Fruit fly (Drosophila melanogaster) whole organism, adult: Measurements from ENCODE around the gene Ser12.

Experiments used
- CG11617 ChIP-seq: fragments of 200-800 bp; sonication (Bioruptor generic); optimal IDR thresholded peaks from 2 replicates; lab custom pipeline; 2017; ENCODE audit warnings: mild to moderate bottlenecking, missing biosample characterization, missing genetic modification reagents, missing genetic modification characterization
- CG12768 ChIP-seq: fragments of 200-800 bp; sonication (Bioruptor generic); optimal IDR thresholded peaks from 2 replicates; lab custom pipeline; 2017; ENCODE audit warnings: missing biosample characterization, missing genetic modification characterization, mild to moderate bottlenecking, moderate library complexity, missing genetic modification reagents
- CG14711 ChIP-seq: fragments of 200-800 bp; sonication (Bioruptor generic); optimal IDR thresholded peaks from 2 replicates; lab custom pipeline; 2018; ENCODE audit warnings: missing biosample characterization, mild to moderate bottlenecking, missing genetic modification characterization, moderate library complexity
- CG1620 ChIP-seq: fragments of 200-800 bp; sonication (Bioruptor generic); optimal IDR thresholded peaks from 2 replicates; lab custom pipeline; 2016; ENCODE audit warnings: missing biosample characterization, missing genetic modification characterization
- CG33017 ChIP-seq: fragments of 200-800 bp; sonication (Bioruptor generic); optimal IDR thresholded peaks from 2 replicates; lab custom pipeline; 2018; ENCODE audit warnings: missing biosample characterization, mild to moderate bottlenecking, missing genetic modification characterization, moderate library complexity
- CG5204 ChIP-seq: fragments of 200-800 bp; sonication (Bioruptor generic); optimal IDR thresholded peaks from 2 replicates; lab custom pipeline; 2016; ENCODE audit warnings: missing biosample characterization, missing genetic modification characterization
- CG7045 ChIP-seq: fragments of 200-800 bp; sonication (Bioruptor generic); optimal IDR thresholded peaks from 2 replicates; lab custom pipeline; 2017; ENCODE audit warnings: missing biosample characterization, mild to moderate bottlenecking, missing genetic modification characterization
- CG7101 ChIP-seq: fragments of 200-800 bp; sonication (Bioruptor generic); optimal IDR thresholded peaks from 2 replicates; lab custom pipeline; 2018; ENCODE audit warnings: missing biosample characterization, mild to moderate bottlenecking, missing genetic modification characterization, moderate library complexity
- Clk ChIP-seq: fragments of 200-800 bp; sonication (Bioruptor generic); optimal IDR thresholded peaks from 2 replicates; lab custom pipeline; 2017; ENCODE audit warnings: missing biosample characterization, missing genetic modification characterization
- Crg-1 ChIP-seq: fragments of 200-800 bp; sonication (Bioruptor generic); optimal IDR thresholded peaks from 2 replicates; lab custom pipeline; 2016; ENCODE audit warnings: missing biosample characterization, missing genetic modification characterization
- Hr96 ChIP-seq: fragments of 200-800 bp; sonication (Bioruptor generic); optimal IDR thresholded peaks from 2 replicates; lab custom pipeline; 2016; ENCODE audit warnings: missing biosample characterization, missing genetic modification characterization
- Mnt ChIP-seq: fragments of 200-800 bp; sonication (Bioruptor generic); optimal IDR thresholded peaks from 2 replicates; lab custom pipeline; 2016; ENCODE audit warnings: missing biosample characterization, mild to moderate bottlenecking, missing genetic modification characterization
- bab1 ChIP-seq: fragments of 200-800 bp; sonication (Bioruptor generic); optimal IDR thresholded peaks from 3 replicates; lab custom pipeline; 2019; ENCODE audit warnings: missing biosample characterization, mild to moderate bottlenecking, missing genetic modification characterization, moderate library complexity
- cic ChIP-seq: fragments of 200-800 bp; sonication (Bioruptor generic); optimal IDR thresholded peaks from 2 replicates; lab custom pipeline; 2017; ENCODE audit warnings: missing biosample characterization, mild to moderate bottlenecking, missing genetic modification characterization, moderate library complexity
- cnc ChIP-seq, 2 experiments: fragments of >200 bp; optimal IDR thresholded peaks; 2 replicates each; lab custom pipeline; 2017
- kay ChIP-seq: fragments of 200-800 bp; sonication (Bioruptor generic); peaks from one replicate; lab custom pipeline; 2016; ENCODE audit warnings: missing biosample characterization, missing genetic modification characterization, borderline replicate concordance
- ovo ChIP-seq: fragments of 200-800 bp; sonication (Bioruptor generic); optimal IDR thresholded peaks from 2 replicates; lab custom pipeline; 2016; ENCODE audit warnings: missing biosample characterization, missing genetic modification characterization
- pad ChIP-seq: fragments of 200-800 bp; sonication (Bioruptor generic); optimal IDR thresholded peaks from 3 replicates; lab custom pipeline; 2017; ENCODE audit warnings: missing biosample characterization, missing genetic modification characterization, mild to moderate bottlenecking, moderate library complexity, missing genetic modification reagents
- tj ChIP-seq: fragments of 200-800 bp; sonication (Bioruptor generic); optimal IDR thresholded peaks from 3 replicates; lab custom pipeline; 2017; ENCODE audit warnings: missing biosample characterization, mild to moderate bottlenecking, missing genetic modification characterization, moderate library complexity
- toe ChIP-seq: fragments of 200-800 bp; sonication (Bioruptor generic); optimal IDR thresholded peaks from 2 replicates; lab custom pipeline; 2016; ENCODE audit warnings: missing biosample characterization, missing genetic modification characterization

The Ser12 gene

DNA sequence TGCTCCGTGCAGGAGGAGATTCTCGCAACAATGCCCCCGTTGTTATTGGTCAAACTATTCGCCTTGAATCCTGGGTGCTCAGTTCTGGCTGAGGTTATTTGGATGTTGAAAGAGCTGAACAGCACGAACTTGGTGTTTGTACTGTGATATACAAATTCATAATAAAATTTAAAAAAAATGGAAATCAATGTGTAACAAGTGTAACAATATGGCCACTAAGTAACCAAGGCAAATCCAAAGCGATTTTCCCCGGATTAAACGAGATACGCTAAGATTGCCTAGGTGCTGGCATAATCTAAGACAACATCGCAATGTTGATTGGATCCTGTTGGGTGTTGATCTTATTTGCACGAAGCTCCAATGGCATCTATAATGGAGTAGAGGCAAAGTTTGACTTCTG lies 33.8 kb upstream of the Ser12 start, which contains the start of gene CG4271:
CG4271 (plus strand) TSS at position 301 of the 400 bp plus-strand sequence.
- TF ChIP-seq CG33017 (tag; lab: Kevin White, UChicago) (no peak), Clk (no peak), CG14711 (no peak), pad (GFP tag; lab: Kevin White, UChicago) (no peak), cnc (optimal IDR thresholded peaks at IDR 0.05; lab: Kevin White, UChicago) (no peak), bab1 (no peak), toe (GFP tag; lab: Kevin White, UChicago) (no peak), Hr96 (GFP tag; lab: Kevin White, UChicago) (no peak), kay (GFP tag; lab: Kevin White, UChicago) (no peak), ovo (no peak), Mnt (GFP tag; lab: Kevin White, UChicago) (no peak), cic (GFP tag; lab: Kevin White, UChicago) (no peak), CG7101 (no peak)

DNA sequence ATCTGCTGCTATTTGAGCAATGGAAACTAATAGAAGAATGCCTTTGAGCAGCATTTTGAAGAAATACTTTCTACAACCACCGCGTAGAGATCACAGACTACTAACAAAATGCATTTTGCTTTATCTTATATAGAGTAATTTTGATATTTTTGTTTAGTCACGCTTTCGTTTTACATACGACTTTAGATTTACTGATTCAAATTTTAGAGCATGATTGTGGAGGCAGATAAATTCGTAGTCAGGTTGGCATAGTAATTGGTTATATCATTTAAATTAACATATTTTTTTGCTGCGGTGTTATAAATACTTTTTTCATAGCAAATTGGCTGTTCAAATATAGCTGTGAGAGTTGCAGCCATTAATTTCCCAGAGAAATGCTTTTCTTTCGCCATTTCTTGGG lies 18.0 kb upstream of the Ser12 start, which contains the start of gene CG17242:
CG17242 (minus strand) TSS at position 101 of the 400 bp plus-strand sequence.
- no peak for TF ChIP-seq CG33017 (tag; lab: Kevin White, UChicago)
- TF ChIP-seq CG5204 = no peak
- no peak for TF ChIP-seq bab1
- TF ChIP-seq CG14711 = no peak
- TF ChIP-seq Mnt (GFP tag; lab: Kevin White, UChicago) = no peak
- no peak for TF ChIP-seq Clk
- no peak for TF ChIP-seq CG1620 (GFP tag; lab: Kevin White, UChicago)
- no peak for TF ChIP-seq toe (GFP tag; lab: Kevin White, UChicago)
- no peak for TF ChIP-seq Hr96 (GFP tag; lab: Kevin White, UChicago)
- no peak for TF ChIP-seq CG7045
- no peak for TF ChIP-seq cic (GFP tag; lab: Kevin White, UChicago)
- no peak for TF ChIP-seq CG11617 (GFP tag; lab: Kevin White, UChicago)
- no peak for TF ChIP-seq CG12768 (GFP tag; lab: Kevin White, UChicago)
- TF ChIP-seq kay (GFP tag; lab: Kevin White, UChicago) = no peak
- no peak for TF ChIP-seq tj
- TF ChIP-seq CG7101 = no peak
- no peak for TF ChIP-seq ovo
- TF ChIP-seq cnc (optimal IDR thresholded peaks at IDR 0.05; lab: Kevin White, UChicago) = no peak
- no peak for TF ChIP-seq pad (GFP tag; lab: Kevin White, UChicago)

DNA sequence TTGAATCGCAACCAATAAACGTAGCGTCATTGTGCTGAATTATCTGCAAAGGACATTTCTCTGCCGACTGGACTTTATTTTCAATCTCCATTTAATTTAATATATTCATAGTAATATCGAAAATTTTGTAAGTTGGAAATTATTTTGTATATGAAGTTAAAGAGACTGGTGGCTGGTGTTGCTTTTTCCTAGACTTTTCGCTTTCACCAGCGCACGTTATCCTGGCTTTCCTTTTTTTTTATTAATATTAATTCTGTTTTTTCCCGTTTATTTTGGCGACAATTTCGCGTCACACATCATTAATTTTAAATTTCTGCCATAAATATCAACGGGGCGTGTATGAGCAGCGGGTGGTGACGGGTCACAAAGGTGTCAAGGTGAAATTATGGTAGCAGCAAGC lies 14.1 kb upstream of the Ser12 start, which contains the start of gene CG34049:
CG34049 (minus strand) TSS at position 101 of the 400 bp plus-strand sequence.
- TF ChIP-seq pad (GFP tag; lab: Kevin White, UChicago) (no peak), Clk (no peak), CG7045 (no peak), kay (GFP tag; lab: Kevin White, UChicago) (no peak), CG1620 (GFP tag; lab: Kevin White, UChicago) (no peak), toe (GFP tag; lab: Kevin White, UChicago) (no peak), Crg-1 (GFP tag; lab: Kevin White, UChicago) (no peak), Mnt (GFP tag; lab: Kevin White, UChicago) (no peak), CG5204 (no peak), ovo (no peak), CG14711 (no peak), Hr96 (GFP tag; lab: Kevin White, UChicago) (no peak), CG7101 (no peak), CG11617 (GFP tag; lab: Kevin White, UChicago) (no peak), CG33017 (tag; lab: Kevin White, UChicago) (no peak)

DNA sequence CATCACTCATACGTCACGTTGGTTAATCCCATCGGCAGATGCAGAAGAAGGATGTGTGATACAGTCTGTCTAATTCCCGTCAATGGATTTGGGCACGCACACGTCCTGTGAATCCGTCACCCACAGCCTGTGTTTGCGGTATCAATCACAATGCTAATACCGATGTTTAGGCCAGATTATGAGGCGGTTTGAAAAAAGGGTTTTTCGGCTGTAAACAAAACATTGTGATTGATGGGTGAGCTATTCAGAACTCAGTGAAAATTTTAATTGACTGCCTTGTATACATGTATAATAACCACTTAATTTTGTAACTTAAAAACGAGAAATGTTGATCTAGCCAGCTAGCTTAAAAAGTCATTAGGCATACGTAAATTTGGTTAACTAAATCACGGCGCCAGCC lies 12.1 kb upstream of the Ser12 start, which contains the start of gene CG4270:
CG4270 (plus strand) TSS at position 301 of the 400 bp plus-strand sequence.
- TF ChIP-seq ovo (no peak), CG33017 (tag; lab: Kevin White, UChicago) (no peak), tj (no peak), Mnt (GFP tag; lab: Kevin White, UChicago) (no peak), kay (GFP tag; lab: Kevin White, UChicago) (no peak), Hr96 (GFP tag; lab: Kevin White, UChicago) (no peak), toe (GFP tag; lab: Kevin White, UChicago) (no peak), CG7045 (no peak), bab1 (no peak), CG7101 (no peak), pad (GFP tag; lab: Kevin White, UChicago) (no peak)

DNA sequence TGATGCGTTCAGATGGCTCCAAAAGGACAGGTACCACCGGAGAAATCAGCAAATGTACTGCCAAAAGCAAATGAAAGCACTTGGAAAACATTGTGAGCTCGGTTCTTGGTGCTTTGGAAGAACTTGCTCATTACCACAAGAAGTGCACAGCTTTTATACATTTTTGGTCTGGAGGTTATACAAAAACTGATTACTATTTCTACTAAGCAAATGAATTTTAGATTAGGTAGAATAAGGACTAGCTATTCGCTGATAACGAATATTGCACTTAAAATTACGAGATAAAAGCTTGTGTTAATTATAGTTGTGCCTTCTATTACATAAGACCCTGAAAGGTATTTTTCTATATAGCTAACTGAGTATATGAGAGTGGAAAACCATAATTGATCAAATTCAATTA lies 3.9 kb upstream of the Ser12 start, which contains the start of gene Send1:
Send1 (minus strand) TSS at position 101 of the 400 bp plus-strand sequence.
- TF ChIP-seq CG14711 (no peak), Clk (no peak), ovo (no peak), cic (GFP tag; lab: Kevin White, UChicago) (no peak), CG11617 (GFP tag; lab: Kevin White, UChicago) (no peak)

DNA sequence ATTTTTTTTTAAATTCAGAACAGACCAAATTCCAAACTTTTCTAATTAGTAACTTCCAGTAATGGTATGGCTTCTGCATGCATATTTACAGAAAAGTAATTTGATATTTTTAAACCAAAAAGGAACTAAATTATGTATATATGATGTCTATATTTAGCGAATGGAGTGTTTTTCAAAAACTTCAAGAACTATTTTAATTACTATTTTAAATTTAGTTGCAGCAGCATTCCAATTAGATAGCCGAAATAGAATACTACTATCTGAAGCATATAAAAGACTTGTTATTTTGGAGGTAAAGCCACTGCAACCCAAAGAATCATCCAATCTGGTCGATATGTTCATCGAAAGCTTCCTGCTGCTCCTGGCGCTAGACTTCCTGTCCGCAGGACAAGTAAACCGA lies 1.7 kb upstream of the Ser12 start, which contains the start of gene CG17234:
CG17234 (plus strand) TSS at position 301 of the 400 bp plus-strand sequence.
- TF ChIP-seq bab1 (no peak), CG14711 (no peak), CG12768 (GFP tag; lab: Kevin White, UChicago) (no peak), ovo (no peak), CG5204 (no peak), CG7045 (no peak), Clk (no peak), Mnt (GFP tag; lab: Kevin White, UChicago) (no peak), Hr96 (GFP tag; lab: Kevin White, UChicago) (no peak), tj (no peak), Crg-1 (GFP tag; lab: Kevin White, UChicago) (no peak), cic (GFP tag; lab: Kevin White, UChicago) (no peak), CG1620 (GFP tag; lab: Kevin White, UChicago) (no peak), CG7101 (no peak), kay (GFP tag; lab: Kevin White, UChicago) (no peak), CG11617 (GFP tag; lab: Kevin White, UChicago) (no peak), CG33017 (tag; lab: Kevin White, UChicago) (no peak), toe (GFP tag; lab: Kevin White, UChicago) (no peak)
